Fruit fly (Drosophila melanogaster): ENCODE data around the gene CG42266.

CG42266 gene

dm6 chr2L:16357865-16358264, 17.7 kb upstream of the CG42266 start (continued):
- TF ChIP-seq CG8290 (GFP tag; optimal IDR thresholded peaks at IDR 0.05) (no peak), CG8290 (tag; optimal IDR thresholded peaks at IDR 0.05) (no peak), Nf-YC (tag; optimal IDR thresholded peaks at IDR 0.05) (no peak), sim (GFP tag; IDR thresholded peaks at IDR 0.05) (no peak), Hey (tag; optimal IDR thresholded peaks at IDR 0.05) (no peak), lov (optimal IDR thresholded peaks at IDR 0.05) (no peak), lov (GFP tag; IDR thresholded peaks at IDR 0.05) (no peak), Hsf (GFP tag; optimal IDR thresholded peaks at IDR 0.05) (no peak), CG5953 (GFP tag; IDR thresholded peaks at IDR 0.05) (no peak), CG6765 (GFP tag; optimal IDR thresholded peaks at IDR 0.05) (no peak), CG8944 (GFP tag; optimal IDR thresholded peaks at IDR 0.05) (no peak), Hmr (GFP tag; optimal IDR thresholded peaks at IDR 0.05) (no peak), CG13123 (GFP tag; optimal IDR thresholded peaks at IDR 0.05) (no peak), hth (optimal IDR thresholded peaks at IDR 0.05) (no peak), ham (GFP tag; IDR thresholded peaks at IDR 0.05) (no peak), TFAM (GFP tag; optimal IDR thresholded peaks at IDR 0.05) (no peak), CG10209 (GFP tag; optimal IDR thresholded peaks at IDR 0.05) (no peak), CG10321 (GFP tag; IDR thresholded peaks at IDR 0.05) (no peak), CG6654 (GFP tag; optimal IDR thresholded peaks at IDR 0.05) (no peak), Stat92E (GFP tag; optimal IDR thresholded peaks at IDR 0.05) (no peak), CTCF (GFP tag; optimal IDR thresholded peaks at IDR 0.05) (no peak), bcd (GFP tag; optimal IDR thresholded peaks at IDR 0.05) (no peak), ap (GFP tag; IDR thresholded peaks at IDR 0.05) (no peak), CG2120 (GFP tag; optimal IDR thresholded peaks at IDR 0.05) (no peak), zf30C (GFP tag; optimal IDR thresholded peaks at IDR 0.05) (no peak), D19A (tag; optimal IDR thresholded peaks at IDR 0.05) (no peak), YL-1 (GFP tag; optimal IDR thresholded peaks at IDR 0.05) (no peak)

DNA sequence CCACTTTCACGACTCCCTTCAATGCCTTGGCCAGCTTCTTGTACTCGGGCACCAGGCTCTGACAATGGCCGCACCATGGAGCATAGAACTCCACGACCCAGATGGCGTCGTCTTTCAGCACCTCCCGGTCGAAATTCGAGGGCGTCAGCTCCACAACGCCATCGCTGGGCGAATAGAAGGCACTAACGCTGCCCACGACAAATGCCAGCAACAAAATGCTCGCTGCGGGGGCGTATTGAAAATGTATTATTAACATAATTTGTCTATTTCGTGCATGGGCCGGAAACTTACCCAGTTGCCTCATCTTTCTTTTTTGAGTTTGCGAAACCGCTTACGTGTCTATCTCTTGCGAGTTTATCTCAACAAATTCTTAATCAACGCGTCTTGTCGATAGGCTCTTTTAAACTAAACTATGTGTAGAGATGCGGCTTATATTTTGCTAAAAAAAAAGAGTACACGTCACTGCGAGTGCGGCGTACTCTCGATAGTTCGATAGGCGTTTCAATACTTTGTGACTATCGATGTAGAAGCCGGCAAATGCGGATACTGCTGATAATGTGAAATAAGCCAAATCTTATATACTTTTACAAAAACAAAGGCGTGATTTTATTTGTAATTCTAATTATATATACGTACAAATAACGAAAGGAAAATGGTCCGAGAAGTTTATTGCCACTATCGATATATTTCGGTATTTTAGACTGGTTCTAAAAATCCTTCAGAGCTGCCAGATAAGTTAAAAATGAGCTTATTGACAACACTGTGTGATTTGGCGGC, 16.3 kb upstream of the CG42266 start, which contains the start of gene CaBP1:
Gene CaBP1 (minus strand): TSS at position 487 of the 777 bp plus-strand sequence.
- TF ChIP-seq Sox102F (GFP tag; optimal IDR thresholded peaks at IDR 0.05) = no peak
- TF ChIP-seq CG9609 (GFP tag; optimal IDR thresholded peaks at IDR 0.05) = no peak
- no peak for TF ChIP-seq Bdp1 (GFP tag; optimal IDR thresholded peaks at IDR 0.05)
- no peak for TF ChIP-seq CG11695 (GFP tag; IDR thresholded peaks at IDR 0.05)
- no peak for TF ChIP-seq CG11723 (GFP tag; optimal IDR thresholded peaks at IDR 0.05)
- no peak for TF ChIP-seq CG6175 (GFP tag; IDR thresholded peaks at IDR 0.05)
- no peak for TF ChIP-seq CG13424 (tag; optimal IDR thresholded peaks at IDR 0.05)
- no peak for TF ChIP-seq ken (GFP tag; IDR thresholded peaks at IDR 0.05)
- TF ChIP-seq ewg (GFP tag; optimal IDR thresholded peaks at IDR 0.05) = no peak
- TF ChIP-seq CG10321 (GFP tag; IDR thresholded peaks at IDR 0.05) = no peak
- TF ChIP-seq CG32772 (GFP tag; IDR thresholded peaks at IDR 0.05) = no peak
- no peak for TF ChIP-seq Kr (GFP tag; optimal IDR thresholded peaks at IDR 0.05)
- TF ChIP-seq jing (GFP tag; optimal IDR thresholded peaks at IDR 0.05) = no peak
- no peak for TF ChIP-seq NC2β (GFP tag; optimal IDR thresholded peaks at IDR 0.05)
- no peak for TF ChIP-seq dm (GFP tag; optimal IDR thresholded peaks at IDR 0.05)
- TF ChIP-seq BEAF-32 (GFP tag; optimal IDR thresholded peaks at IDR 0.05) = peak; percentile 94
- no peak for TF ChIP-seq CG16863 (GFP tag; optimal IDR thresholded peaks at IDR 0.05)
- TF ChIP-seq Doc3 (GFP tag; IDR thresholded peaks at IDR 0.05; ENCODE audit: partially characterized antibody) = peak; percentile 99
- peak; percentile 64 for TF ChIP-seq trem (tag; optimal IDR thresholded peaks at IDR 0.05)
- no peak for TF ChIP-seq CG7839 (tag; optimal IDR thresholded peaks at IDR 0.05)
- no peak for TF ChIP-seq Elba2 (GFP tag; optimal IDR thresholded peaks at IDR 0.05)
- peak; percentile 93 for TF ChIP-seq amos (GFP tag; IDR thresholded peaks at IDR 0.05; ENCODE audit: partially characterized antibody)
- TF ChIP-seq CG3838 (GFP tag; optimal IDR thresholded peaks at IDR 0.05) = no peak
- TF ChIP-seq onecut (GFP tag; IDR thresholded peaks at IDR 0.05) = no peak
- no peak for TF ChIP-seq Neu2 (GFP tag; optimal IDR thresholded peaks at IDR 0.05; ENCODE audit: borderline replicate concordance)
- TF ChIP-seq ash1 (GFP tag; optimal IDR thresholded peaks at IDR 0.05) = no peak
- TF ChIP-seq cato (GFP tag; optimal IDR thresholded peaks at IDR 0.05; ENCODE audit: borderline replicate concordance) = no peak

Measured in whole organism, embryonic.